Fruit fly (Drosophila melanogaster): ENCODE measurements around the gene cDIP.

The cDIP gene

DNA sequence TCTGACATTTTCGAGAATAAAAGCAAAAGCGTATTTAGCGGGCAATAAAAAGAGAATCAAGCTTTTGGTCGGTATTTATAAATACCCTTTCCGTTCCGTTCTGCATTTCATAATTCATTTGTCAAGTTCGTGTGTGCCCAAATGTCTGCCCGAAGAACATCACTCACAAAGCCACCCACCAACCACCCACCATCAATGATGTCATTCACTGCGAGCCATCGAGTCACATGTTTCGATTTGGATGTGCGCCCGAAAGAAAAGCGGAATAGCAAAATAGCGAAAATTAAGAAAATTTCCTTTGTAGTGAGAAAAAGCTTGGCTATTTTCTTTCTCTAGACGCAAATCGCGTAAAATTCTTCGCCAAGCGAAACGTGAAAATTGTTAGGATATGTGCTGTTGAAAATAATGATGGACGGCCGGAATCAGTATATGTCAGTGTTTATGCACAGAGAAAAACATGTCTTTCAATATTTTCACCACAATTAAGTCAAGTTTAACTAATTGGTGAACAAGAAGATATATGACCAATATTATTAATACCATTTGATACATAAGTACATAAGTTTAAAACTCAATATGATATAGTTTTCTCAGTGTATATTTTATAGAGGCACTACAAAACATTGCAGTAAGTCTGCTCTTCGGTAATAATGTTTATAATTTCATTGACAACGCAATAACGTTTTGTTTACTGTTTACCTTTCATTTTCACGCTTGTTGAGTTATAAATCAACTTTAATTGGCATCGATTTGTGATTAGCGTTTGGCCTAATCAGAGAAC lies 9.6 kb downstream of the cDIP start (continued):
- TF ChIP-seq CG18764 (GFP tag; optimal IDR thresholded peaks at IDR 0.05), result no peak
- no peak for TF ChIP-seq kni (GFP tag; optimal IDR thresholded peaks at IDR 0.05)
- no peak for TF ChIP-seq CHES-1-like (GFP tag; optimal IDR thresholded peaks at IDR 0.05)
- TF ChIP-seq bsh (GFP tag; optimal IDR thresholded peaks at IDR 0.05), result peak in 1 of 2 experiments; percentile 56
- peak; percentile 32 for TF ChIP-seq CG6765 (GFP tag; optimal IDR thresholded peaks at IDR 0.05)
- 0 out of 3 replicates have a peak, but pooled peaks have one; percentile 42 for TF ChIP-seq CG2889 (GFP tag; IDR thresholded peaks at IDR 0.05)
- peak; percentile 6 for TF ChIP-seq D19A (tag; optimal IDR thresholded peaks at IDR 0.05)
- no peak for TF ChIP-seq CG3995 (GFP tag; optimal IDR thresholded peaks at IDR 0.05)
- TF ChIP-seq CG1529 (GFP tag; optimal IDR thresholded peaks at IDR 0.05), result no peak
- TF ChIP-seq CG1832 (GFP tag; optimal IDR thresholded peaks at IDR 0.05), result no peak
- TF ChIP-seq Asciz (GFP tag; optimal IDR thresholded peaks at IDR 0.05), result peak; percentile 42
- TF ChIP-seq exex (tag; optimal IDR thresholded peaks at IDR 0.05), result peak; percentile 72
- TF ChIP-seq CG3847 (GFP tag; IDR thresholded peaks at IDR 0.05), result peak; percentile 67; the same call in 1 of the 2 replicates
- no peak for TF ChIP-seq ash1 (GFP tag; optimal IDR thresholded peaks at IDR 0.05)
- TF ChIP-seq CG10565 (GFP tag; optimal IDR thresholded peaks at IDR 0.05), result no peak
- peak; percentile 62 for TF ChIP-seq CG7839 (tag; optimal IDR thresholded peaks at IDR 0.05)
- peak; percentile 61 for TF ChIP-seq HHEX (GFP tag; optimal IDR thresholded peaks at IDR 0.05)
- TF ChIP-seq crc (GFP tag; optimal IDR thresholded peaks at IDR 0.05), result peak; percentile 28
- TF ChIP-seq p53 (GFP tag; optimal IDR thresholded peaks at IDR 0.05), result no peak
- 0 out of 3 replicates have a peak, but pooled peaks have one; percentile 7 for TF ChIP-seq otp (GFP tag; IDR thresholded peaks at IDR 0.05)
- no peak for TF ChIP-seq zf30C (GFP tag; optimal IDR thresholded peaks at IDR 0.05)
- no peak for TF ChIP-seq gsb (GFP tag; IDR thresholded peaks at IDR 0.05)
- peak; percentile 52 for TF ChIP-seq sisA (GFP tag; IDR thresholded peaks at IDR 0.05)
- TF ChIP-seq sob (GFP tag; IDR thresholded peaks at IDR 0.05), result peak; percentile 71
- no peak for TF ChIP-seq CG17186 (GFP tag; optimal IDR thresholded peaks at IDR 0.05)
- no peak for TF ChIP-seq lbe (GFP tag; optimal IDR thresholded peaks at IDR 0.05)
- no peak for TF ChIP-seq CkIIα-i1 (GFP tag; IDR thresholded peaks at IDR 0.05)
- no peak for TF ChIP-seq CG4282 (GFP tag; optimal IDR thresholded peaks at IDR 0.05)
- TF ChIP-seq z (GFP tag; IDR thresholded peaks at IDR 0.05), result no peak
- TF ChIP-seq YL-1 (GFP tag; optimal IDR thresholded peaks at IDR 0.05), result no peak
- TF ChIP-seq unpg (GFP tag; optimal IDR thresholded peaks at IDR 0.05), result peak; percentile 61
- TF ChIP-seq shn (GFP tag; optimal IDR thresholded peaks at IDR 0.05), result no peak
- no peak for TF ChIP-seq E2f1 (GFP tag; IDR thresholded peaks at IDR 0.05)
- TF ChIP-seq nerfin-2 (GFP tag; IDR thresholded peaks at IDR 0.05; ENCODE audit: partially characterized antibody), result no peak
- peak; percentile 66 for TF ChIP-seq PHDP (tag; optimal IDR thresholded peaks at IDR 0.05)
- no peak for TF ChIP-seq prd (optimal IDR thresholded peaks at IDR 0.05)
- TF ChIP-seq prd (GFP tag; IDR thresholded peaks at IDR 0.05), result peak; percentile 49; the same call in 2 of the 3 replicates
- peak; percentile 50; the same call in 1 of the 3 replicates for TF ChIP-seq B-H1 (GFP tag; IDR thresholded peaks at IDR 0.05)
- TF ChIP-seq CG13894 (tag; optimal IDR thresholded peaks at IDR 0.05), result no peak
- TF ChIP-seq stwl (tag; optimal IDR thresholded peaks at IDR 0.05), result no peak
- no peak for TF ChIP-seq CG4404 (GFP tag; IDR thresholded peaks at IDR 0.05)
- peak; percentile 42; the same call in 1 of the 2 replicates for TF ChIP-seq CG43689 (GFP tag; IDR thresholded peaks at IDR 0.05)
- no peak for TF ChIP-seq CG5245 (GFP tag; optimal IDR thresholded peaks at IDR 0.05)
- peak; percentile 51 for TF ChIP-seq CG10209 (GFP tag; optimal IDR thresholded peaks at IDR 0.05)
- TF ChIP-seq hkb (optimal IDR thresholded peaks at IDR 0.05), result no peak
- peak; percentile 76 for TF ChIP-seq hkb (GFP tag; IDR thresholded peaks at IDR 0.05)
- peak; percentile 54; the same call in 1 of the 2 replicates for TF ChIP-seq CG11696 (GFP tag; IDR thresholded peaks at IDR 0.05)
- peak; percentile 46 for TF ChIP-seq CG15514 (GFP tag; optimal IDR thresholded peaks at IDR 0.05)
- no peak for TF ChIP-seq CG4328 (GFP tag; optimal IDR thresholded peaks at IDR 0.05)
- peak; percentile 78 for TF ChIP-seq vvl (GFP tag; IDR thresholded peaks at IDR 0.05)

All from whole organism, embryonic.